Worm (Caenorhabditis elegans): ENCODE results near the gene sri-70.

Gene sri-70

ce11 chrV:17352827-17353373 lies 50.0 kb downstream of the sri-70 start, which contains the start of the genes fbxa-134 and F47H4.2:
Gene fbxa-134, minus strand, starts transcription at chrV:17352870.
Gene F47H4.2, plus strand, starts transcription at chrV:17353323.
- no peak for TF ChIP-seq flt-1 (GFP tag; IDR thresholded peaks at IDR 0.05)
- TF ChIP-seq cog-1 (tag; optimal IDR thresholded peaks at IDR 0.05): no peak
- no peak for TF ChIP-seq ztf-23 (GFP tag; IDR thresholded peaks at IDR 0.05)
- TF ChIP-seq ztf-29 (GFP tag; IDR thresholded peaks at IDR 0.05): no peak
- TF ChIP-seq klf-2 (GFP tag; conservative IDR thresholded peaks at IDR 0.05): no peak
- TF ChIP-seq med-1 (GFP tag; optimal IDR thresholded peaks at IDR 0.05; ENCODE audit: insufficient read depth): no peak
- no peak for TF ChIP-seq T22C8.4 (GFP tag; IDR thresholded peaks at IDR 0.05)
